Worm (Caenorhabditis elegans) whole organism, L4/young adult: ENCODE results near the gene col-44.

Source experiments
- dao-5 ChIP-seq: sonication (generic microtip); optimal IDR thresholded peaks from 2 replicates; lab custom pipeline; 2016; ENCODE audit warnings: missing genotype, missing genetic modification characterization, moderate library complexity, missing compliant biosample characterization
- him-1 ChIP-seq: sonication (generic microtip); optimal IDR thresholded peaks from 2 replicates; lab custom pipeline; 2016; ENCODE audit warnings: missing genotype, missing genetic modification reagents, missing genetic modification characterization, missing compliant biosample characterization

ce11 chrX:13566436-13566835 is 24.8 kb upstream of the col-44 start, which contains the start of gene R01E6.2:
- no peak for TF ChIP-seq dao-5 (tag; lab: Kevin White, UChicago)
- no peak for TF ChIP-seq him-1 (tag; lab: Kevin White, UChicago)
